Fruit fly (Drosophila melanogaster): ENCODE data around the gene CG42598.
"Not testable (repeated sequence)": the region's sequence is repeated elsewhere in the genome, so short reads cannot be mapped to it uniquely, and the experiment has no call there.

The CG42598 gene

dm6 chr3L:26371291-26371773, at the start of gene CG42598:
Gene CG42598 (minus strand): TSS chr3L:26371356.
- TF ChIP-seq Aef1 (GFP tag; IDR thresholded peaks at IDR 0.05) (no peak), CG30020 (tag; optimal IDR thresholded peaks at IDR 0.05) (peak; percentile 54), CG8089 (GFP tag; optimal IDR thresholded peaks at IDR 0.05) (peak; percentile 98), CG9609 (GFP tag; optimal IDR thresholded peaks at IDR 0.05) (no peak), CG18476 (GFP tag; optimal IDR thresholded peaks at IDR 0.05) (no peak), mld (GFP tag; IDR thresholded peaks at IDR 0.05; ENCODE audit: partially characterized antibody) (peak; percentile 64; the same call in 2 of the 3 replicates), Dp (GFP tag; optimal IDR thresholded peaks at IDR 0.05) (no peak), vfl (GFP tag; optimal IDR thresholded peaks at IDR 0.05) (no peak), chif (GFP tag; optimal IDR thresholded peaks at IDR 0.05) (no peak), CG11560 (tag; IDR thresholded peaks at IDR 0.05) (no peak), zf30C (GFP tag; optimal IDR thresholded peaks at IDR 0.05) (no peak), dmrt99B (tag; optimal IDR thresholded peaks at IDR 0.05) (no peak), nerfin-1 (tag; optimal IDR thresholded peaks at IDR 0.05) (no peak), CG11398 (GFP tag; optimal IDR thresholded peaks at IDR 0.05) (no peak), CG7928 (GFP tag; optimal IDR thresholded peaks at IDR 0.05) (no peak), disco-r (GFP tag; optimal IDR thresholded peaks at IDR 0.05) (no peak), da (GFP tag; optimal IDR thresholded peaks at IDR 0.05) (no peak), luna (GFP tag; optimal IDR thresholded peaks at IDR 0.05) (no peak)

dm6 chr3L:26305472-26305871, 65.7 kb downstream of the CG42598 start, which contains the start of gene CG41284:
Gene CG41284 (minus strand): TSS chr3L:26305572.
- TF ChIP-seq H15, stc, CG4730 (GFP tag; IDR thresholded peaks at IDR 0.05): not testable (repeated sequence)
